Fruit fly (Drosophila melanogaster) whole organism, embryonic: ENCODE results near the gene CG46270.
A peak's percentile ranks its signal among the peaks of the same experiment; 100 is the strongest.

ENCODE experiments used
- Antp ChIP-seq: fragments of 200-800 bp; sonication (Bioruptor generic); optimal IDR thresholded peaks from 3 replicates; lab custom pipeline; 2016; ENCODE audit warnings: missing biosample characterization, missing genetic modification characterization
- Atf-2 ChIP-seq: fragments of 200-800 bp; sonication (Bioruptor generic); optimal IDR thresholded peaks from 2 replicates; lab custom pipeline; 2016; ENCODE audit warnings: missing biosample characterization, missing genetic modification characterization
- Atf6 ChIP-seq: fragments of 200-800 bp; sonication (Bioruptor generic); IDR thresholded peaks from 2 replicates; pipeline ENCODE4 v1.3.6; 2022; ENCODE audit warnings: missing biosample characterization, missing genetic modification characterization
- Bdp1 ChIP-seq: fragments of 200-800 bp; sonication (Bioruptor generic); optimal IDR thresholded peaks from 3 replicates; lab custom pipeline; 2016; ENCODE audit warnings: missing biosample characterization, missing genetic modification characterization
- BtbVII ChIP-seq: fragments of 200-800 bp; sonication (Bioruptor generic); optimal IDR thresholded peaks from 3 replicates; lab custom pipeline; 2017; ENCODE audit warnings: missing biosample characterization, mild to moderate bottlenecking, missing genetic modification characterization
- CG10274 ChIP-seq: fragments of 200-800 bp; sonication (Bioruptor generic); optimal IDR thresholded peaks from 3 replicates; lab custom pipeline; 2017; ENCODE audit warnings: missing biosample characterization, mild to moderate bottlenecking, missing genetic modification characterization
- CG10431 ChIP-seq: fragments of 200-800 bp; sonication (Bioruptor generic); optimal IDR thresholded peaks from 3 replicates; lab custom pipeline; 2018; ENCODE audit warnings: missing biosample characterization, mild to moderate bottlenecking, missing genetic modification characterization
- CG11085 ChIP-seq: fragments of 200-800 bp; sonication (Bioruptor generic); IDR thresholded peaks from 2 replicates; pipeline ENCODE4 v1.3.6; 2022; ENCODE audit warnings: missing biosample characterization, missing genetic modification characterization
- CG11504 ChIP-seq: fragments of 200-800 bp; sonication (Bioruptor generic); optimal IDR thresholded peaks from 3 replicates; lab custom pipeline; 2019; ENCODE audit warnings: missing biosample characterization, mild to moderate bottlenecking, missing genetic modification characterization, moderate library complexity
- CG12659 ChIP-seq: fragments of 200-800 bp; sonication (Bioruptor generic); optimal IDR thresholded peaks from 3 replicates; lab custom pipeline; 2017; ENCODE audit warnings: mild to moderate bottlenecking, missing biosample characterization, missing genetic modification reagents, missing genetic modification characterization
- CG14710 ChIP-seq: fragments of 200-800 bp; sonication (Bioruptor generic); optimal IDR thresholded peaks from 3 replicates; lab custom pipeline; 2019; ENCODE audit warnings: missing biosample characterization, mild to moderate bottlenecking, missing genetic modification characterization, moderate library complexity
- CG1529 ChIP-seq: fragments of 200-800 bp; sonication (Bioruptor generic); optimal IDR thresholded peaks from 3 replicates; lab custom pipeline; 2018; ENCODE audit warnings: missing biosample characterization, missing genetic modification characterization
- CG1603 ChIP-seq: fragments of 200-800 bp; sonication (Bioruptor generic); optimal IDR thresholded peaks from 2 replicates; lab custom pipeline; 2019; ENCODE audit warnings: missing biosample characterization, mild to moderate bottlenecking, missing genetic modification characterization, moderate library complexity
- CG16813 ChIP-seq: fragments of 200-800 bp; sonication (Bioruptor generic); IDR thresholded peaks from 3 replicates; pipeline ENCODE4 v1.3.6; 2022; ENCODE audit warnings: missing biosample characterization, missing genetic modification characterization; ENCODE audit not compliant: partially characterized antibody
- CG17612 ChIP-seq: fragments of 200-800 bp; sonication (Bioruptor generic); IDR thresholded peaks from 2 replicates; pipeline ENCODE4 v1.3.6; 2022; ENCODE audit warnings: missing biosample characterization, missing genetic modification characterization
- CG1832 ChIP-seq: fragments of 200-800 bp; sonication (Bioruptor generic); optimal IDR thresholded peaks from 2 replicates; lab custom pipeline; 2017; ENCODE audit warnings: missing biosample characterization, mild to moderate bottlenecking, missing genetic modification characterization, inconsistent platforms
- CG33213 ChIP-seq: fragments of 200-800 bp; sonication (Bioruptor generic); optimal IDR thresholded peaks from 3 replicates; lab custom pipeline; 2016; ENCODE audit warnings: missing biosample characterization, missing genetic modification characterization
- CG34376 ChIP-seq: fragments of 200-800 bp; sonication (Bioruptor generic); optimal IDR thresholded peaks from 2 replicates; lab custom pipeline; 2018; ENCODE audit warnings: missing biosample characterization, mild to moderate bottlenecking, missing genetic modification characterization
- CG3726 ChIP-seq: fragments of 200-800 bp; sonication (Bioruptor generic); IDR thresholded peaks from 3 replicates; pipeline ENCODE4, ENCODE4 v1.3.6; 2022; ENCODE audit warnings: missing biosample characterization, missing genetic modification characterization
- CG4617 ChIP-seq: fragments of 200-800 bp; sonication (Bioruptor generic); optimal IDR thresholded peaks from 3 replicates; lab custom pipeline; 2016; ENCODE audit warnings: missing biosample characterization, missing genetic modification characterization, borderline replicate concordance
- CG5245 ChIP-seq: fragments of 200-800 bp; sonication (Bioruptor generic); optimal IDR thresholded peaks from 3 replicates; lab custom pipeline; 2016; ENCODE audit warnings: missing biosample characterization, missing genetic modification characterization
- CG6689 ChIP-seq: fragments of 200-800 bp; sonication (Bioruptor generic); IDR thresholded peaks from 2 replicates; pipeline ENCODE4 v1.3.6; 2022; ENCODE audit warnings: missing biosample characterization, missing genetic modification characterization
- CG9727 ChIP-seq: fragments of 200-800 bp; sonication (Bioruptor generic); optimal IDR thresholded peaks from 3 replicates; lab custom pipeline; 2017; ENCODE audit warnings: missing biosample characterization, mild to moderate bottlenecking, missing genetic modification characterization
- CG9876 ChIP-seq: fragments of 200-800 bp; sonication (Bioruptor generic); optimal IDR thresholded peaks from 2 replicates; lab custom pipeline; 2016; ENCODE audit warnings: missing biosample characterization, missing genetic modification characterization
- E2f2 ChIP-seq: fragments of 200-800 bp; sonication (Bioruptor generic); IDR thresholded peaks from 2 replicates; pipeline ENCODE4 v1.3.6; 2022; ENCODE audit warnings: missing biosample characterization, missing genetic modification characterization
- Fer2 ChIP-seq: fragments of 200-800 bp; sonication (Bioruptor generic); optimal IDR thresholded peaks from 2 replicates; lab custom pipeline; 2018; ENCODE audit warnings: missing biosample characterization, mild to moderate bottlenecking, missing genetic modification characterization, moderate library complexity
- Gug ChIP-seq: fragments of 200-800 bp; sonication (Bioruptor generic); IDR thresholded peaks from 4 replicates; pipeline ENCODE4 v1.3.6; 2022; ENCODE audit warnings: missing biosample characterization, missing genetic modification characterization
- HHEX ChIP-seq: fragments of 200-800 bp; sonication (Bioruptor generic); optimal IDR thresholded peaks from 3 replicates; lab custom pipeline; 2017; ENCODE audit warnings: missing biosample characterization, mild to moderate bottlenecking, missing genetic modification characterization, missing genetic modification reagents
- Lhr ChIP-seq: fragments of 200-800 bp; sonication (Bioruptor generic); optimal IDR thresholded peaks from 3 replicates; lab custom pipeline; 2017; ENCODE audit warnings: mild to moderate bottlenecking, missing biosample characterization, missing genetic modification reagents, missing genetic modification characterization
- Opbp ChIP-seq: fragments of 200-800 bp; sonication (Bioruptor generic); IDR thresholded peaks from 3 replicates; pipeline ENCODE4 v1.3.6; 2022; ENCODE audit warnings: missing biosample characterization, missing genetic modification characterization; ENCODE audit not compliant: partially characterized antibody
- Poxn ChIP-seq: fragments of 200-800 bp; sonication (Bioruptor generic); IDR thresholded peaks from 2 replicates; pipeline ENCODE4 v1.3.6; 2022; ENCODE audit warnings: missing biosample characterization, missing genetic modification characterization
- Xbp1 ChIP-seq: fragments of 200-800 bp; sonication (Bioruptor generic); optimal IDR thresholded peaks from 3 replicates; lab custom pipeline; 2016; ENCODE audit warnings: missing biosample characterization, mild to moderate bottlenecking, missing genetic modification characterization
- ac ChIP-seq: fragments of 200-800 bp; sonication (Bioruptor generic); optimal IDR thresholded peaks from 3 replicates; lab custom pipeline; 2017; ENCODE audit warnings: missing biosample characterization, mild to moderate bottlenecking, missing genetic modification characterization
- aop ChIP-seq: fragments of 200-800 bp; sonication (Bioruptor generic); IDR thresholded peaks from 2 replicates; pipeline ENCODE4 v1.3.6; 2022; ENCODE audit warnings: missing biosample characterization, missing genetic modification characterization
- caup ChIP-seq: fragments of 200-800 bp; sonication (Bioruptor generic); optimal IDR thresholded peaks from 3 replicates; lab custom pipeline; 2017; ENCODE audit warnings: missing biosample characterization, mild to moderate bottlenecking, missing genetic modification characterization, moderate library complexity; ENCODE audit not compliant: severe bottlenecking
- corto ChIP-seq: fragments of 200-800 bp; sonication (Bioruptor generic); optimal IDR thresholded peaks from 2 replicates; lab custom pipeline; 2016; ENCODE audit warnings: missing biosample characterization, mild to moderate bottlenecking, missing genetic modification characterization, moderate library complexity
- crc ChIP-seq: fragments of 200-800 bp; sonication (Bioruptor generic); optimal IDR thresholded peaks from 2 replicates; lab custom pipeline; 2016; ENCODE audit warnings: missing biosample characterization, missing genetic modification characterization
- crp ChIP-seq, 2 experiments: fragments of 200-800 bp; sonication (Bioruptor generic); optimal IDR thresholded peaks; 2 replicates in 1 of 2; 3 replicates in 1 of 2; lab custom pipeline; 2017; ENCODE audit warnings: missing biosample characterization in 2 of 2, missing genetic modification characterization in 2 of 2, mild to moderate bottlenecking in 1 of 2, moderate library complexity in 1 of 2
- gsb ChIP-seq: fragments of 200-800 bp; sonication (Bioruptor generic); IDR thresholded peaks from 2 replicates; pipeline ENCODE4 v1.3.6; 2022; ENCODE audit warnings: missing biosample characterization, missing genetic modification characterization
- hkb ChIP-seq, 2 experiments: fragments of 200-800 bp in 1 of 2; fragments of >200 bp in 1 of 2; sonication (Bioruptor generic) in 1 of 2; IDR thresholded peaks in 1 of 2; optimal IDR thresholded peaks in 1 of 2; 2 replicates each; pipeline versions ENCODE4 v1.3.6 to Lab custom; 2017 to 2022; ENCODE audit warnings: missing biosample characterization in 1 of 2, missing genetic modification characterization in 1 of 2
- lab ChIP-seq: fragments of 200-800 bp; sonication (Bioruptor generic); optimal IDR thresholded peaks from 3 replicates; lab custom pipeline; 2017; ENCODE audit warnings: missing biosample characterization, missing genetic modification characterization, mild to moderate bottlenecking, moderate library complexity, missing genetic modification reagents
- odd ChIP-seq: fragments of 200-800 bp; sonication (Bioruptor generic); optimal IDR thresholded peaks from 2 replicates; lab custom pipeline; 2017; ENCODE audit warnings: missing biosample characterization, mild to moderate bottlenecking, missing genetic modification characterization
- otp ChIP-seq: fragments of 200-800 bp; sonication (Bioruptor generic); IDR thresholded peaks from 3 replicates; pipeline ENCODE4, ENCODE4 v1.3.6; 2022; ENCODE audit warnings: missing biosample characterization, missing genetic modification characterization
- stc ChIP-seq: fragments of 200-800 bp; sonication (Bioruptor generic); IDR thresholded peaks from 2 replicates; pipeline ENCODE4 v1.3.6; 2022; ENCODE audit warnings: missing biosample characterization, missing genetic modification characterization
- tap ChIP-seq: fragments of 200-800 bp; optimal IDR thresholded peaks from 3 replicates; lab custom pipeline; 2019; ENCODE audit warnings: missing biosample characterization, mild to moderate bottlenecking, missing genetic modification characterization, moderate library complexity
- unpg ChIP-seq: fragments of 200-800 bp; sonication (Bioruptor generic); optimal IDR thresholded peaks from 3 replicates; lab custom pipeline; 2018; ENCODE audit warnings: missing biosample characterization, mild to moderate bottlenecking, missing genetic modification characterization, moderate library complexity
- wdn ChIP-seq: fragments of 200-800 bp; sonication (Bioruptor generic); IDR thresholded peaks from 2 replicates; pipeline ENCODE4 v1.3.6; 2022; ENCODE audit warnings: missing biosample characterization, missing genetic modification characterization
- zfh2 ChIP-seq: fragments of 200-800 bp; sonication (Bioruptor generic); optimal IDR thresholded peaks from 2 replicates; lab custom pipeline; 2016; ENCODE audit warnings: missing biosample characterization, missing genetic modification characterization

Gene CG46270

DNA sequence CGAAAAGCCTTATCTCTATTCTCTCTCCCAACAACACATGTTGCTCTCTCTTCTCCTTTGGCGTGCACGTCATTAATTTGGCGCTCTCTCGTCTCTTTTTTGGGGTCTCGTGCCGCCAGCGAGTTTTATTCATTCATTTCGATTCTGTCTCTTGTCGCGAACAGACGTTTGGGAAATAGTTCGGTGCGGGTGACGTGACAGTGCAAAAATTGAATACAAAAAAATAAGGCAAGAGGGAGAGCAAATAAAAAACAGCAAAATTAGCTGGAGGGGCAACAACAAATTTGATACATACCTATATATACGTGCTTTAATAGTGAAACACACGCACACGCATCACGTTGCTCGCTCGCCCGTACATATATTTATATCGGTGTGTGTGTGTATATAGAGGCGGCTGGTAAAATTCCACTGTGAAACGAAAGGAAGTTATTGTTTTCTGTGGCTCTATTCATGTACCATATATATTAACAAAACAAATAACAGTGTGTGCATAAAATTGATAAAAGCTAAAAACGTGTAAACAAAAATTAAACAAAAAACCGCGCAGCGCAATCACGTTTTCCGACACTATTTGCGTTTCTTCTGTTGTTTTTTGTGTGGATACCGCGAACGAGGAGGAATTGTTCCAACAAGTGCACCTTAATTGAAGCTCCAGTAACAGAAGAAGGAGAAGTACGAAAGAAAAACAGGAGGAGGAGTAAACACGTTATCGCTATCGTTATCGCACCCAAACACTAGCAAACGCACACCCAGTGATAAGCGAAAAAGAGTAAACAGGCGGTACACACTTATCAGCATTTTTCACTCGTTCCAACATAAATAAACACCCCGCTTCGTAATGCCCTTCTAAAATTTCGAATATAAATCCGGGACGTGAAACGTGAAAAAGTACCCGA, 39.8 kb downstream of the CG46270 start, which contains the start of gene cwo (continued):
- TF ChIP-seq CG4617 (GFP tag; lab: Kevin White, UChicago) (no peak), Xbp1 (GFP tag; lab: Kevin White, UChicago) (peak; percentile 26), CG5245 (no peak), CG1603 (tag; lab: Kevin White, UChicago) (peak; percentile 43), CG9876 (GFP tag; lab: Kevin White, UChicago) (no peak), CG10274 (no peak), CG10431 (GFP tag; lab: Kevin White, UChicago) (peak; percentile 45), BtbVII (peak; percentile 2), Antp (GFP tag; lab: Kevin White, UChicago) (no peak), Fer2 (no peak), hkb (optimal IDR thresholded peaks at IDR 0.05; lab: Kevin White, UChicago) (no peak), hkb (GFP tag; IDR thresholded peaks at IDR 0.05; lab: Robert Waterston, UW) (no peak), ac (GFP tag; lab: Kevin White, UChicago) (no peak), aop (GFP tag; lab: Robert Waterston, UW) (no peak), CG14710 (tag; lab: Kevin White, UChicago) (peak; percentile 9), CG3726 (GFP tag; lab: Robert Waterston, UW) (no peak), corto (GFP tag; lab: Kevin White, UChicago) (no peak), CG33213 (GFP tag; lab: Kevin White, UChicago) (no peak), CG1529 (no peak), E2f2 (no peak), CG34376 (GFP tag; lab: Kevin White, UChicago) (peak; percentile 25), Gug (GFP tag; lab: Robert Waterston, UW) (peak; percentile 36; the same call in 1 of the 4 replicates), lab (GFP tag; lab: Kevin White, UChicago) (peak; percentile 46), Bdp1 (no peak), CG9727 (GFP tag; lab: Kevin White, UChicago) (peak; percentile 37), unpg (no peak), caup (GFP tag; lab: Kevin White, UChicago) (peak; percentile 24), CG17612 (GFP tag; lab: Robert Waterston, UW) (no peak), wdn (no peak), CG1832 (no peak), otp (no peak), HHEX (GFP tag; lab: Kevin White, UChicago) (peak; percentile 52), Atf-2 (no peak), CG6689 (no peak), odd (GFP tag; lab: Kevin White, UChicago) (peak; percentile 35), Lhr (no peak), gsb (GFP tag; lab: Robert Waterston, UW) (no peak), CG12659 (peak; percentile 11), tap (tag; lab: Kevin White, UChicago) (no peak), crp (GFP tag; optimal IDR thresholded peaks at IDR 0.05; lab: Kevin White, UChicago) (no peak), CG11504 (no peak), stc (GFP tag; lab: Robert Waterston, UW) (no peak), CG11085 (GFP tag; lab: Robert Waterston, UW) (no peak), Poxn (GFP tag; lab: Robert Waterston, UW) (no peak), CG16813 (no peak), Atf6 (GFP tag; lab: Robert Waterston, UW) (no peak), crc (GFP tag; lab: Kevin White, UChicago) (no peak), Opbp (GFP tag; lab: Robert Waterston, UW) (no peak), zfh2 (no peak)
